Fruit fly (Drosophila melanogaster) Kc167 (cell line): Measurements from ENCODE around the gene CG5516.

Source experiments
- psq ChIP-seq: fragments of >200 bp; optimal IDR thresholded peaks from 2 replicates; lab custom pipeline; 2017; ENCODE audit warnings: missing external identifiers
- ttk ChIP-seq: sonication (Bioruptor generic); optimal IDR thresholded peaks from 2 replicates; lab custom pipeline; 2017; ENCODE audit warnings: missing external identifiers

dm6 chr3R:15972298-15972978, 8.8 kb downstream of the CG5516 start, which contains the start of gene mor:
- TF ChIP-seq psq (lab: Kevin White, UChicago) (no peak), ttk (no peak)
